Worm (Caenorhabditis elegans): ENCODE results near the gene pat-12.

pat-12 gene

ce11 chrIII:768528-768927 lies 16.3 kb upstream of the pat-12 start:
- TF ChIP-seq flt-1 (GFP tag; IDR thresholded peaks at IDR 0.05) (no peak), tbx-37 (GFP tag; conservative IDR thresholded peaks at IDR 0.05) (no peak), tra-4 (tag; optimal IDR thresholded peaks at IDR 0.05) (no peak), ceh-36 (tag; optimal IDR thresholded peaks at IDR 0.05) (no peak), sea-1 (GFP tag; conservative IDR thresholded peaks at IDR 0.05) (no peak), ets-7 (tag; optimal IDR thresholded peaks at IDR 0.05) (no peak), hmg-4 (GFP tag; optimal IDR thresholded peaks at IDR 0.05) (no peak), F13C5.2 (tag; optimal IDR thresholded peaks at IDR 0.05) (no peak), B0310.2 (tag; optimal IDR thresholded peaks at IDR 0.05) (no peak), hnd-1 (tag; optimal IDR thresholded peaks at IDR 0.05) (no peak), aly-1 (tag; optimal IDR thresholded peaks at IDR 0.05) (no peak), ceh-13 (GFP tag; optimal IDR thresholded peaks at IDR 0.05) (no peak), tbx-11 (GFP tag; IDR thresholded peaks at IDR 0.05) (no peak), ama-1 (optimal IDR thresholded peaks at IDR 0.05) (no peak), scrt-1 (GFP tag; IDR thresholded peaks at IDR 0.05) (no peak), pes-1 (GFP tag; IDR thresholded peaks at IDR 0.05) (no peak), hmbx-1 (tag; optimal IDR thresholded peaks at IDR 0.05) (no peak)

- no peak for TF ChIP-seq hnd-1 (tag; optimal IDR thresholded peaks at IDR 0.05)
- no peak for TF ChIP-seq tbx-37 (GFP tag; conservative IDR thresholded peaks at IDR 0.05)
- TF ChIP-seq flt-1 (GFP tag; IDR thresholded peaks at IDR 0.05): no peak
- no peak for TF ChIP-seq B0310.2 (tag; optimal IDR thresholded peaks at IDR 0.05)
These were observed 12.7 kb upstream of the pat-12 start, which contains the start of gene ptl-1 for ce11 chrIII:764884-765283. Gene ptl-1 (plus strand): TSS chrIII:765184.

ce11 chrIII:764404-764803 lies 12.2 kb upstream of the pat-12 start:
- TF ChIP-seq hmg-4 (GFP tag; optimal IDR thresholded peaks at IDR 0.05): no peak

ce11 chrIII:762508-762907 lies 10.3 kb upstream of the pat-12 start:
- TF ChIP-seq ama-1 (optimal IDR thresholded peaks at IDR 0.05) (no peak), F13C5.2 (tag; optimal IDR thresholded peaks at IDR 0.05) (no peak), flt-1 (GFP tag; IDR thresholded peaks at IDR 0.05) (no peak), ets-7 (tag; optimal IDR thresholded peaks at IDR 0.05) (no peak), scrt-1 (GFP tag; IDR thresholded peaks at IDR 0.05) (no peak), hnd-1 (tag; optimal IDR thresholded peaks at IDR 0.05) (no peak), hmbx-1 (tag; optimal IDR thresholded peaks at IDR 0.05) (no peak), hmg-4 (GFP tag; optimal IDR thresholded peaks at IDR 0.05) (no peak), sea-1 (GFP tag; conservative IDR thresholded peaks at IDR 0.05) (no peak), ceh-13 (GFP tag; optimal IDR thresholded peaks at IDR 0.05) (no peak), aly-1 (tag; optimal IDR thresholded peaks at IDR 0.05) (no peak), tbx-11 (GFP tag; IDR thresholded peaks at IDR 0.05) (no peak)

ce11 chrIII:761476-761875 lies 9.2 kb upstream of the pat-12 start, which contains the start of gene nlp-52:
Gene nlp-52 (plus strand): TSS chrIII:761776.
- TF ChIP-seq ceh-13 (GFP tag; optimal IDR thresholded peaks at IDR 0.05): no peak
- no peak for TF ChIP-seq ets-7 (tag; optimal IDR thresholded peaks at IDR 0.05)
- no peak for TF ChIP-seq hmbx-1 (tag; optimal IDR thresholded peaks at IDR 0.05)
- no peak for TF ChIP-seq tra-4 (tag; optimal IDR thresholded peaks at IDR 0.05)
- TF ChIP-seq sea-1 (GFP tag; conservative IDR thresholded peaks at IDR 0.05): no peak
- TF ChIP-seq ama-1 (optimal IDR thresholded peaks at IDR 0.05): no peak
- no peak for TF ChIP-seq flt-1 (GFP tag; IDR thresholded peaks at IDR 0.05)
- TF ChIP-seq aly-1 (tag; optimal IDR thresholded peaks at IDR 0.05): no peak
- TF ChIP-seq F13C5.2 (tag; optimal IDR thresholded peaks at IDR 0.05): no peak
- TF ChIP-seq ceh-36 (tag; optimal IDR thresholded peaks at IDR 0.05): no peak
- TF ChIP-seq tbx-11 (GFP tag; IDR thresholded peaks at IDR 0.05): no peak
- TF ChIP-seq B0310.2 (tag; optimal IDR thresholded peaks at IDR 0.05): no peak
- no peak for TF ChIP-seq pes-1 (GFP tag; IDR thresholded peaks at IDR 0.05)
- no peak for TF ChIP-seq scrt-1 (GFP tag; IDR thresholded peaks at IDR 0.05)
- TF ChIP-seq hmg-4 (GFP tag; optimal IDR thresholded peaks at IDR 0.05): no peak
- TF ChIP-seq tbx-37 (GFP tag; conservative IDR thresholded peaks at IDR 0.05): no peak
- no peak for TF ChIP-seq hnd-1 (tag; optimal IDR thresholded peaks at IDR 0.05)

ce11 chrIII:759675-760074 lies 7.4 kb upstream of the pat-12 start:
- no peak for TF ChIP-seq hmg-4 (GFP tag; optimal IDR thresholded peaks at IDR 0.05)
- TF ChIP-seq aly-1 (tag; optimal IDR thresholded peaks at IDR 0.05): no peak
- TF ChIP-seq hnd-1 (tag; optimal IDR thresholded peaks at IDR 0.05): no peak
- TF ChIP-seq pes-1 (GFP tag; IDR thresholded peaks at IDR 0.05): no peak
- no peak for TF ChIP-seq flt-1 (GFP tag; IDR thresholded peaks at IDR 0.05)
- no peak for TF ChIP-seq F13C5.2 (tag; optimal IDR thresholded peaks at IDR 0.05)
- TF ChIP-seq B0310.2 (tag; optimal IDR thresholded peaks at IDR 0.05): no peak
- no peak for TF ChIP-seq ama-1 (optimal IDR thresholded peaks at IDR 0.05)
- no peak for TF ChIP-seq hmbx-1 (tag; optimal IDR thresholded peaks at IDR 0.05)

ce11 chrIII:757981-758380 lies 5.8 kb upstream of the pat-12 start, which contains the start of gene T17H7.7:
Gene T17H7.7 (minus strand): TSS chrIII:758081.
- no peak for TF ChIP-seq ceh-36 (tag; optimal IDR thresholded peaks at IDR 0.05)
- TF ChIP-seq F13C5.2 (tag; optimal IDR thresholded peaks at IDR 0.05): no peak
- no peak for TF ChIP-seq tbx-37 (GFP tag; conservative IDR thresholded peaks at IDR 0.05)
- no peak for TF ChIP-seq hmbx-1 (tag; optimal IDR thresholded peaks at IDR 0.05)
- TF ChIP-seq tbx-11 (GFP tag; IDR thresholded peaks at IDR 0.05): no peak
- TF ChIP-seq ama-1 (optimal IDR thresholded peaks at IDR 0.05): no peak
- no peak for TF ChIP-seq B0310.2 (tag; optimal IDR thresholded peaks at IDR 0.05)
- no peak for TF ChIP-seq ceh-13 (GFP tag; optimal IDR thresholded peaks at IDR 0.05)
- no peak for TF ChIP-seq hmg-4 (GFP tag; optimal IDR thresholded peaks at IDR 0.05)
- TF ChIP-seq flt-1 (GFP tag; IDR thresholded peaks at IDR 0.05): no peak
- TF ChIP-seq pes-1 (GFP tag; IDR thresholded peaks at IDR 0.05): no peak
- TF ChIP-seq sea-1 (GFP tag; conservative IDR thresholded peaks at IDR 0.05): no peak
- TF ChIP-seq tra-4 (tag; optimal IDR thresholded peaks at IDR 0.05): no peak
- TF ChIP-seq scrt-1 (GFP tag; IDR thresholded peaks at IDR 0.05): no peak
- no peak for TF ChIP-seq ets-7 (tag; optimal IDR thresholded peaks at IDR 0.05)
- TF ChIP-seq aly-1 (tag; optimal IDR thresholded peaks at IDR 0.05): no peak
- no peak for TF ChIP-seq hnd-1 (tag; optimal IDR thresholded peaks at IDR 0.05)

ce11 chrIII:754371-754770 lies 2.1 kb upstream of the pat-12 start:
- TF ChIP-seq scrt-1 (GFP tag; IDR thresholded peaks at IDR 0.05) (no peak), B0310.2 (tag; optimal IDR thresholded peaks at IDR 0.05) (no peak), tra-4 (tag; optimal IDR thresholded peaks at IDR 0.05) (no peak), tbx-37 (GFP tag; conservative IDR thresholded peaks at IDR 0.05) (no peak), hmg-4 (GFP tag; optimal IDR thresholded peaks at IDR 0.05) (no peak)
